Worm (Caenorhabditis elegans) whole organism, late embryonic: ENCODE results near the gene Y73B6BL.289.

Experiments used
- ceh-9 ChIP-seq: sonication (generic microtip); optimal IDR thresholded peaks from 2 replicates; lab custom pipeline; 2016; ENCODE audit warnings: mild to moderate bottlenecking, missing genetic modification characterization, inconsistent platforms, missing compliant biosample characterization
- syd-9 ChIP-seq: sonication (generic microtip); optimal IDR thresholded peaks from 2 replicates; lab custom pipeline; 2016; ENCODE audit warnings: mild to moderate bottlenecking, missing genetic modification characterization, moderate library complexity, missing compliant biosample characterization

DNA sequence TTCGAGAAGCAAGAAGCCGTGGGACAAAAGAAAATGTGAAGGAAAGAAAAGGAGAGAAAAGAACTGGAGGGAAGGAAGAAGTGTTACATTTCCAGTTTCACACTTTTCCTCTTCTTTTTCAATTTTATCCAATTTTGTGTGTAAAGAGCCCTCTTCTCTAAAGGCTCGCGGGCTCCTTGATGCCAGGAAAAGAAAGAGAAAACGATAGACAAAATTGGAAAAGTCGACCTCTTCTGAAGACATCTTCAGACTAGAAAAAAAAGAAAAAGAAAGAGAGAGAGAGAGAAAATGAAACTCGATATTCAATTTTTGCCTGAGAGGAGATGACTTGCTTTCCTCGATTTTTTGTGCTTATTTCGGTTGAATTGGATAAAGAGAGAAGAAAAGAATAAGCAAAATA, 37.7 kb downstream of the Y73B6BL.289 start:
- no peak for TF ChIP-seq ceh-9 (tag; lab: Kevin White, UChicago)
- no peak for TF ChIP-seq syd-9
